Worm (Caenorhabditis elegans) whole organism, L1 larva: ENCODE measurements around the gene nars-2.

Experiments
- dsc-1 ChIP-seq: sonication (generic microtip); optimal IDR thresholded peaks from 2 replicates; lab custom pipeline; 2016; ENCODE audit warnings: mild to moderate bottlenecking, missing genetic modification characterization, missing compliant biosample characterization
- fkh-10 ChIP-seq: sonication (generic microtip); optimal IDR thresholded peaks from 2 replicates; lab custom pipeline; 2017; ENCODE audit warnings: missing biosample characterization, missing genetic modification reagents, missing genetic modification characterization
- hpl-2 ChIP-seq: fragments of 150-350 bp; optimal IDR thresholded peaks from 2 replicates; lab custom pipeline; 2014; ENCODE audit warnings: missing biosample characterization, missing genetic modification reagents, missing genetic modification characterization
- pqm-1 ChIP-seq: sonication (generic microtip); optimal IDR thresholded peaks from 3 replicates; lab custom pipeline; 2017; ENCODE audit warnings: missing biosample characterization, missing genetic modification characterization
- rnt-1 ChIP-seq: sonication (generic microtip); optimal IDR thresholded peaks from 2 replicates; lab custom pipeline; 2016; ENCODE audit warnings: mild to moderate bottlenecking, missing genetic modification characterization, moderate library complexity, missing compliant biosample characterization
- tbx-2 ChIP-seq: sonication (generic microtip); optimal IDR thresholded peaks from 2 replicates; lab custom pipeline; 2016; ENCODE audit warnings: missing genetic modification characterization, missing compliant biosample characterization

ce11 chrIII:11484139-11484590 lies 16.4 kb downstream of the nars-2 start, which contains the start of gene fbxa-220:
- TF ChIP-seq tbx-2 (tag; lab: Kevin White, UChicago) (no peak), pqm-1 (tag; lab: Kevin White, UChicago) (no peak), rnt-1 (tag; lab: Kevin White, UChicago) (no peak), hpl-2 (GFP tag; lab: Kevin White, UChicago) (no peak), fkh-10 (GFP tag; lab: Kevin White, UChicago) (no peak), dsc-1 (no peak)
